Worm (Caenorhabditis elegans) whole organism, late embryonic: ENCODE measurements around the gene T08G3.6.

Source experiments
- Y22D7AL.16 ChIP-seq: sonication (generic microtip); optimal IDR thresholded peaks from 2 replicates; lab custom pipeline; 2016; ENCODE audit warnings: missing genetic modification characterization, missing compliant biosample characterization
- elt-2 ChIP-seq: sonication (generic microtip); optimal IDR thresholded peaks from 2 replicates; lab custom pipeline; 2016; ENCODE audit warnings: missing genetic modification reagents, missing genetic modification characterization, missing compliant biosample characterization
- nhr-11 ChIP-seq: fragments of 150-350 bp; optimal IDR thresholded peaks from 2 replicates; lab custom pipeline; 2014; ENCODE audit warnings: missing biosample characterization, missing genetic modification characterization
- pag-3 ChIP-seq: sonication (generic microtip); optimal IDR thresholded peaks from 2 replicates; lab custom pipeline; 2016; ENCODE audit warnings: missing compliant biosample characterization, missing genetic modification characterization, borderline replicate concordance

DNA sequence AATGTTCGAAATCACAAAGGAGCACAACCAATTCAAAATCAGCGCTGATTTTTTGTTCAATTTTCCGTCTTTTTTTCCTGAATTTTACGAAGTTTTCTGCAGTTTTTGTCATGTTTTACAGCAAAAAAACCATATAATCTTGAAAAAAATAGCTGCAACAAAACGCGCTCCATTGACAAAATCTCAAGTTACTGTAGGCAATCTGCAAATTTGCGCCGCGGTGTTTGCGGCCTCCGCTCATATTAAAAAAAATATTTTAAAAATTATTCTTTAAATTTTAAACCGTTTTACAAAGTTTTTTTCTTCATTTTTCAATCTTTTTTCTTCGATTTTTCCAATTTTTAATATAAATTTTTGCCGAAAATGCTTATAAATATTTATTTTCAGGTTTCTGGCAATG, 40.4 kb upstream of the T08G3.6 start:
- TF ChIP-seq nhr-11 (tag; lab: Kevin White, UChicago) (no peak), Y22D7AL.16 (tag; lab: Kevin White, UChicago) (no peak), elt-2 (no peak), pag-3 (tag; lab: Kevin White, UChicago) (no peak)
